Worm (Caenorhabditis elegans): ENCODE results near the gene H12I13.1.

DNA sequence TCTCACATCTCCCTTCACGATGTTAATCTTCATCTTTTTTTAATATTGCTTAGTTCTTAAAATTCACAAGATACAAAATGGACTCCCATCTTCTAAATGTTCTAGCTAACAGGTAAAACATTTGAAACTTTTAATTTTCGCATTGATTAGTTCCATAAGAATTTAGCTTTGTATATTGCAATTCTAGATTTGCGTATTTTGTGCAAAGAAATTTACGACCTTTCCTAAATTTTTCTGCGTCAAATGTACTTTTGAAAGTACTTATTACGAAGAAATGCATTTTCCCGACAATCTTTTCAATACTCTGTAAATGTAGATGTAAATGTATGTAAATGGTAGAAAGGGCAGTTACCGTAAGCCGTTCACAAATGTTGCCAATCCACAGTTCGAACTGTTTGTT, 37.0 kb upstream of the H12I13.1 start:
- TF ChIP-seq blmp-1 (tag; optimal IDR thresholded peaks at IDR 0.05; ENCODE audit: insufficient read depth) (no peak), elt-1 (tag; optimal IDR thresholded peaks at IDR 0.05) (no peak), lin-13 (GFP tag; optimal IDR thresholded peaks at IDR 0.05) (no peak), aly-2 (tag; optimal IDR thresholded peaks at IDR 0.05) (no peak), snpc-4 (tag; optimal IDR thresholded peaks at IDR 0.05) (no peak), ztf-11 (tag; optimal IDR thresholded peaks at IDR 0.05) (no peak), nhr-77 (tag; optimal IDR thresholded peaks at IDR 0.05) (no peak), ceh-16 (tag; optimal IDR thresholded peaks at IDR 0.05) (no peak), unc-62 (GFP tag; optimal IDR thresholded peaks at IDR 0.05) (no peak), nhr-23 (tag; optimal IDR thresholded peaks at IDR 0.05) (no peak), ztf-1 (GFP tag; conservative IDR thresholded peaks at IDR 0.05) (no peak), mdl-1 (tag; optimal IDR thresholded peaks at IDR 0.05) (no peak), F13H6.1 (tag; optimal IDR thresholded peaks at IDR 0.05) (no peak), egl-27 (tag; optimal IDR thresholded peaks at IDR 0.05) (no peak)

Data from whole organism, L2 larva.